Worm (Caenorhabditis elegans) whole organism, L4 larva: ENCODE measurements around the gene F43D2.3.
A peak's percentile ranks its signal among the peaks of the same experiment; 100 is the strongest.

Experiments used
- F49E8.2 ChIP-seq: sonication (generic microtip); optimal IDR thresholded peaks from 2 replicates; lab custom pipeline; 2016; ENCODE audit warnings: missing compliant biosample characterization, mild to moderate bottlenecking, missing genetic modification characterization, borderline replicate concordance
- R02D3.7 ChIP-seq: fragments of 150-350 bp; sonication (generic microtip); optimal IDR thresholded peaks from 3 replicates; lab custom pipeline; 2014; ENCODE audit warnings: missing biosample characterization, missing genetic modification characterization
- T26A8.4 ChIP-seq: fragments of 200-800 bp; sonication (Bioruptor generic); IDR thresholded peaks from 2 replicates; pipeline ENCODE4 v1.3.6; 2022; ENCODE audit warnings: missing genetic modification characterization, missing compliant biosample characterization
- aha-1 ChIP-seq: fragments of 150-350 bp; peaks from one replicate; lab custom pipeline; 2014; ENCODE audit warnings: missing biosample characterization, missing genetic modification characterization
- arid-1 ChIP-seq: fragments of 200-800 bp; sonication (Bioruptor generic); conservative IDR thresholded peaks from 2 replicates; pipeline ENCODE4 v1.3.6; 2022; ENCODE audit warnings: missing genetic modification reagents, missing genetic modification characterization, missing compliant biosample characterization
- cey-2 ChIP-seq: sonication (generic microtip); optimal IDR thresholded peaks from 3 replicates; lab custom pipeline; 2017; ENCODE audit warnings: missing genetic modification characterization, mild to moderate bottlenecking, missing compliant biosample characterization, antibody characterized with exemption, borderline replicate concordance; ENCODE audit not compliant: insufficient read depth
- daf-16 ChIP-seq, 3 experiments: sonication (generic microtip); optimal IDR thresholded peaks; 2 replicates each; lab custom pipeline; 2016 to 2017; ENCODE audit warnings: missing genetic modification characterization in 3 of 3, missing genetic modification reagents in 3 of 3, mild to moderate bottlenecking in 2 of 3, missing compliant biosample characterization in 2 of 3, missing biosample characterization in 1 of 3, moderate library complexity in 1 of 3
- daf-8 ChIP-seq: fragments of 200-800 bp; sonication (Bioruptor generic); IDR thresholded peaks from 2 replicates; pipeline ENCODE4 v1.3.6; 2022; ENCODE audit warnings: missing genetic modification characterization, missing compliant biosample characterization
- dmd-9 ChIP-seq: fragments of 200-800 bp; sonication (Bioruptor generic); IDR thresholded peaks from 2 replicates; pipeline ENCODE4 v1.3.6; 2022; ENCODE audit warnings: missing genetic modification reagents, missing genetic modification characterization, missing compliant biosample characterization
- dve-1 ChIP-seq: sonication (generic microtip); optimal IDR thresholded peaks from 2 replicates; lab custom pipeline; 2017; ENCODE audit warnings: antibody characterized with exemption, mild to moderate bottlenecking, missing genetic modification characterization, missing compliant biosample characterization; ENCODE audit not compliant: insufficient read depth
- fkh-10 ChIP-seq: fragments of 150-350 bp; optimal IDR thresholded peaks from 2 replicates; lab custom pipeline; 2014; ENCODE audit warnings: missing biosample characterization, missing genetic modification reagents, missing genetic modification characterization
- gei-8 ChIP-seq: fragments of 200-800 bp; sonication (Bioruptor generic); optimal IDR thresholded peaks from 2 replicates; lab custom pipeline; 2018; ENCODE audit warnings: mild to moderate bottlenecking, missing genetic modification characterization, missing compliant biosample characterization
- hif-1 ChIP-seq, 2 experiments: sonication (generic microtip); optimal IDR thresholded peaks; 2 replicates each; lab custom pipeline; 2016 to 2017; ENCODE audit warnings: missing compliant biosample characterization in 2 of 2, missing genetic modification characterization in 2 of 2, missing genetic modification reagents in 2 of 2, missing genotype in 2 of 2, mild to moderate bottlenecking in 1 of 2
- hlh-11 ChIP-seq: fragments of 200-800 bp; sonication (Bioruptor generic); optimal IDR thresholded peaks from 2 replicates; lab custom pipeline; 2018; ENCODE audit warnings: mild to moderate bottlenecking, missing genetic modification characterization, missing compliant biosample characterization
- hlh-30 ChIP-seq: sonication (generic microtip); optimal IDR thresholded peaks from 2 replicates; lab custom pipeline; 2017; ENCODE audit warnings: antibody characterized with exemption, mild to moderate bottlenecking, missing genetic modification characterization, missing compliant biosample characterization; ENCODE audit not compliant: insufficient read depth
- jun-1 ChIP-seq: fragments of 150-350 bp; optimal IDR thresholded peaks from 2 replicates; lab custom pipeline; 2014; ENCODE audit warnings: missing biosample characterization, missing genetic modification reagents, missing genetic modification characterization
- lim-7 ChIP-seq: fragments of 200-800 bp; sonication (Bioruptor generic); IDR thresholded peaks from 2 replicates; pipeline ENCODE4 v1.3.6; 2022; ENCODE audit warnings: missing genetic modification characterization, missing compliant biosample characterization
- lin-15B ChIP-seq: fragments of 150-350 bp; sonication (generic microtip); optimal IDR thresholded peaks from 3 replicates; lab custom pipeline; 2014; ENCODE audit warnings: missing biosample characterization, missing genetic modification characterization
- lin-39 ChIP-seq: fragments of 150-350 bp; optimal IDR thresholded peaks from 2 replicates; lab custom pipeline; 2014; ENCODE audit warnings: missing biosample characterization, missing genetic modification reagents, missing genetic modification characterization
- madf-5 ChIP-seq, 2 experiments: fragments of 200-800 bp; sonication (Bioruptor generic); IDR thresholded peaks; 2 replicates each; pipeline ENCODE4 v1.3.6; 2022; ENCODE audit warnings: missing compliant biosample characterization in 2 of 2, missing genetic modification characterization in 2 of 2
- mdl-1 ChIP-seq, 2 experiments: fragments of 150-350 bp in 1 of 2; sonication (generic microtip) in 1 of 2; optimal IDR thresholded peaks; 2 replicates each; lab custom pipeline; 2014 to 2017; ENCODE audit warnings: missing biosample characterization in 2 of 2, missing genetic modification characterization in 2 of 2
- mep-1 ChIP-seq: fragments of 150-350 bp; sonication (generic microtip); optimal IDR thresholded peaks from 3 replicates; lab custom pipeline; 2014; ENCODE audit warnings: missing biosample characterization, missing genetic modification characterization
- mes-2 ChIP-seq: sonication (generic microtip); optimal IDR thresholded peaks from 2 replicates; lab custom pipeline; 2016; ENCODE audit warnings: missing genotype, mild to moderate bottlenecking, missing genetic modification characterization, missing compliant biosample characterization; ENCODE audit not compliant: poor library complexity, severe bottlenecking
- nhr-10 ChIP-seq: fragments of 150-350 bp; optimal IDR thresholded peaks from 2 replicates; lab custom pipeline; 2014; ENCODE audit warnings: missing biosample characterization, missing genetic modification characterization
- nhr-102 ChIP-seq: sonication (generic microtip); optimal IDR thresholded peaks from 2 replicates; lab custom pipeline; 2016; ENCODE audit warnings: mild to moderate bottlenecking, missing genetic modification characterization, moderate library complexity, missing compliant biosample characterization
- nhr-111 ChIP-seq: fragments of 200-800 bp; sonication (Bioruptor generic); optimal IDR thresholded peaks from 2 replicates; lab custom pipeline; 2018; ENCODE audit warnings: mild to moderate bottlenecking, missing genetic modification characterization, missing compliant biosample characterization
- rbr-2 ChIP-seq: sonication (generic microtip); optimal IDR thresholded peaks from 2 replicates; lab custom pipeline; 2016; ENCODE audit warnings: missing genotype, missing genetic modification characterization, missing compliant biosample characterization
- sdz-12 ChIP-seq: fragments of 200-800 bp; sonication (Bioruptor generic); optimal IDR thresholded peaks from 2 replicates; lab custom pipeline; 2018; ENCODE audit warnings: mild to moderate bottlenecking, missing genetic modification characterization, missing compliant biosample characterization
- set-16 ChIP-seq: fragments of 200-800 bp; sonication (Bioruptor generic); IDR thresholded peaks from 2 replicates; pipeline ENCODE4 v1.3.6; 2022; ENCODE audit warnings: missing genetic modification reagents, missing genetic modification characterization, missing compliant biosample characterization
- snpc-1.2 ChIP-seq: fragments of 200-800 bp; sonication (Bioruptor generic); IDR thresholded peaks from 2 replicates; pipeline ENCODE4 v1.3.6; 2022; ENCODE audit warnings: missing genetic modification reagents, missing genetic modification characterization, missing compliant biosample characterization
- tra-1 ChIP-seq: fragments of 200-800 bp; sonication (Bioruptor generic); IDR thresholded peaks from 2 replicates; pipeline ENCODE4 v1.3.6; 2022; ENCODE audit warnings: missing genetic modification reagents, missing genetic modification characterization, missing compliant biosample characterization
- unc-130 ChIP-seq: sonication (generic microtip); optimal IDR thresholded peaks from 2 replicates; lab custom pipeline; 2016; ENCODE audit warnings: missing genetic modification reagents, missing genetic modification characterization, missing compliant biosample characterization
- zfp-2 ChIP-seq: sonication (generic microtip); optimal IDR thresholded peaks from 2 replicates; lab custom pipeline; 2016; ENCODE audit warnings: mild to moderate bottlenecking, missing genetic modification characterization, missing compliant biosample characterization
- zfp-3 ChIP-seq: fragments of 200-800 bp; sonication (Bioruptor generic); conservative IDR thresholded peaks from 2 replicates; pipeline ENCODE4 v1.3.6; 2022; ENCODE audit warnings: missing genetic modification reagents, missing genetic modification characterization, missing compliant biosample characterization

F43D2.3 gene

ce11 chrV:14599972-14600371 lies 31.7 kb upstream of the F43D2.3 start, which contains the start of gene glb-22:
Gene glb-22, plus strand, starts transcription at chrV:14600272.
- no peak for TF ChIP-seq nhr-10 (tag; lab: Kevin White, UChicago)
- no peak for TF ChIP-seq fkh-10 (GFP tag; lab: Kevin White, UChicago)
- TF ChIP-seq rbr-2 (tag; lab: Kevin White, UChicago) = no peak
- no peak for TF ChIP-seq gei-8 (GFP tag; lab: Kevin White, UChicago)
- no peak for TF ChIP-seq madf-5 (GFP tag; IDR thresholded peaks at IDR 0.05; lab: Robert Waterston, UW)
- TF ChIP-seq R02D3.7 = no peak
- TF ChIP-seq hlh-30 (tag; lab: Kevin White, UChicago) = no peak
- TF ChIP-seq lin-39 (tag; lab: Kevin White, UChicago) = no peak
- TF ChIP-seq sdz-12 (GFP tag; lab: Kevin White, UChicago) = no peak
- TF ChIP-seq hlh-11 (tag; lab: Kevin White, UChicago) = no peak
- no peak for TF ChIP-seq cey-2 (tag; lab: Kevin White, UChicago)
- TF ChIP-seq zfp-3 = no peak
- no peak for TF ChIP-seq snpc-1.2 (GFP tag; lab: Robert Waterston, UW)
- TF ChIP-seq daf-16 (GFP tag; optimal IDR thresholded peaks at IDR 0.05; lab: Kevin White, UChicago) = no peak
- TF ChIP-seq daf-16 (tag; optimal IDR thresholded peaks at IDR 0.05; lab: Kevin White, UChicago) = no peak
- TF ChIP-seq dve-1 = no peak
- no peak for TF ChIP-seq lin-15B (tag; lab: Kevin White, UChicago)

ce11 chrV:14603755-14604154 lies 27.9 kb upstream of the F43D2.3 start:
- TF ChIP-seq zfp-2 (tag; lab: Kevin White, UChicago) = no peak
- TF ChIP-seq mdl-1 (tag; optimal IDR thresholded peaks at IDR 0.05; lab: Kevin White, UChicago) = no peak
- no peak for TF ChIP-seq cey-2 (tag; lab: Kevin White, UChicago)
- TF ChIP-seq jun-1 (tag; lab: Kevin White, UChicago) = no peak
- no peak for TF ChIP-seq daf-16 (GFP tag; optimal IDR thresholded peaks at IDR 0.05; lab: Kevin White, UChicago)
- TF ChIP-seq daf-16 (tag; optimal IDR thresholded peaks at IDR 0.05; lab: Kevin White, UChicago) = no peak
- no peak for TF ChIP-seq nhr-111 (GFP tag; lab: Kevin White, UChicago)
- TF ChIP-seq unc-130 (GFP tag; lab: Kevin White, UChicago) = no peak
- TF ChIP-seq daf-8 = no peak
- TF ChIP-seq mes-2 (tag; lab: Kevin White, UChicago) = no peak
- TF ChIP-seq mep-1 = no peak
- TF ChIP-seq nhr-102 (tag; lab: Kevin White, UChicago) = no peak
- no peak for TF ChIP-seq T26A8.4 (GFP tag; lab: Robert Waterston, UW)
- TF ChIP-seq hif-1 (tag; optimal IDR thresholded peaks at IDR 0.05; lab: Kevin White, UChicago) = no peak
- TF ChIP-seq tra-1 (GFP tag; lab: Robert Waterston, UW) = no peak
- no peak for TF ChIP-seq set-16 (GFP tag; lab: Robert Waterston, UW)
- no peak for TF ChIP-seq arid-1
- no peak for TF ChIP-seq lin-39 (tag; lab: Kevin White, UChicago)
- no peak for TF ChIP-seq lim-7 (GFP tag; lab: Robert Waterston, UW)

ce11 chrV:14609643-14610042 lies 22.0 kb upstream of the F43D2.3 start, which contains the start of gene R11H6.4:
Gene R11H6.4, plus strand, starts transcription at chrV:14609943.
- TF ChIP-seq dmd-9 (GFP tag; lab: Robert Waterston, UW) = no peak

- TF ChIP-seq madf-5 (GFP tag; IDR thresholded peaks at IDR 0.05; lab: Robert Waterston, UW) (no peak), sdz-12 (GFP tag; lab: Kevin White, UChicago) (no peak), aha-1 (tag; lab: Kevin White, UChicago) (peak; percentile 57), mdl-1 (tag; optimal IDR thresholded peaks at IDR 0.05; lab: Kevin White, UChicago) (no peak), F49E8.2 (tag; lab: Kevin White, UChicago) (no peak)
These were observed 20.9 kb upstream of the F43D2.3 start for ce11 chrV:14610781-14611180.
